Fruit fly (Drosophila melanogaster) whole organism, wandering third instar larva: ENCODE measurements around the gene kar.

Source experiments
- Abd-B ChIP-seq: fragments of >200 bp; optimal IDR thresholded peaks from 2 replicates; lab custom pipeline; 2017; ENCODE audit warnings: missing biosample characterization, missing genetic modification characterization
- CG32264 ChIP-seq: fragments of 200-800 bp; sonication (Bioruptor generic); optimal IDR thresholded peaks from 2 replicates; lab custom pipeline; 2016; ENCODE audit warnings: missing biosample characterization, missing genetic modification characterization
- CG9705 ChIP-seq: fragments of 200-800 bp; sonication (Bioruptor generic); optimal IDR thresholded peaks from 2 replicates; lab custom pipeline; 2018; ENCODE audit warnings: missing biosample characterization, mild to moderate bottlenecking, missing genetic modification characterization
- CrebA ChIP-seq: fragments of 200-800 bp; sonication (Bioruptor generic); optimal IDR thresholded peaks from 2 replicates; lab custom pipeline; 2016; ENCODE audit warnings: missing biosample characterization, mild to moderate bottlenecking, missing genetic modification characterization, borderline replicate concordance
- Dfd ChIP-seq: fragments of >200 bp; optimal IDR thresholded peaks from 2 replicates; lab custom pipeline; 2017; ENCODE audit warnings: missing biosample characterization, missing genetic modification characterization
- Dif ChIP-seq: fragments of 200-275, 200-300 bp; sonication (Bioruptor generic); optimal IDR thresholded peaks from 2 replicates; lab custom pipeline; 2018; ENCODE audit warnings: missing biosample characterization, missing genetic modification characterization; ENCODE audit not compliant: partially characterized antibody
- GATAd ChIP-seq: sonication (Bioruptor generic); optimal IDR thresholded peaks from 2 replicates; lab custom pipeline; 2016; ENCODE audit warnings: missing biosample characterization, missing genetic modification characterization
- HLH106 ChIP-seq: fragments of 200-800 bp; optimal IDR thresholded peaks from 3 replicates; lab custom pipeline; 2019; ENCODE audit warnings: missing biosample characterization, mild to moderate bottlenecking, missing genetic modification characterization, moderate library complexity
- Hnf4 ChIP-seq: fragments of 200-800 bp; sonication (Bioruptor generic); optimal IDR thresholded peaks from 2 replicates; lab custom pipeline; 2016; ENCODE audit warnings: missing biosample characterization, mild to moderate bottlenecking, missing genetic modification characterization
- Hr78 ChIP-seq: fragments of >200 bp; optimal IDR thresholded peaks from 2 replicates; lab custom pipeline; 2017; ENCODE audit warnings: missing biosample characterization, missing genetic modification characterization
- Hr83 ChIP-seq: fragments of 200-300 bp; sonication (Bioruptor generic); optimal IDR thresholded peaks from 2 replicates; lab custom pipeline; 2016; ENCODE audit warnings: missing biosample characterization, mild to moderate bottlenecking, missing genetic modification characterization, moderate library complexity; ENCODE audit not compliant: poor library complexity, severe bottlenecking
- Jra ChIP-seq: sonication (Bioruptor generic); optimal IDR thresholded peaks from 2 replicates; lab custom pipeline; 2016; ENCODE audit warnings: missing biosample characterization, missing genetic modification characterization
- Mio ChIP-seq: sonication (Bioruptor generic); optimal IDR thresholded peaks from 2 replicates; lab custom pipeline; 2016; ENCODE audit warnings: missing biosample characterization, missing genetic modification characterization
- Myc ChIP-seq: fragments of >200 bp; optimal IDR thresholded peaks from 2 replicates; lab custom pipeline; 2017
- N ChIP-seq: fragments of >200 bp; optimal IDR thresholded peaks from 2 replicates; lab custom pipeline; 2018; ENCODE audit warnings: missing biosample characterization, missing external identifiers, missing genetic modification characterization
- OdsH ChIP-seq: fragments of 200-800 bp; sonication (Bioruptor generic); optimal IDR thresholded peaks from 2 replicates; lab custom pipeline; 2016; ENCODE audit warnings: missing biosample characterization, mild to moderate bottlenecking, missing genetic modification characterization
- Rel ChIP-seq, 2 experiments: fragments of 200-800 bp; sonication (Bioruptor generic) in 1 of 2; optimal IDR thresholded peaks; 2 replicates in 1 of 2; 3 replicates in 1 of 2; lab custom pipeline; 2016 to 2019; ENCODE audit warnings: mild to moderate bottlenecking in 2 of 2, missing biosample characterization in 2 of 2, missing genetic modification characterization in 2 of 2, moderate library complexity in 1 of 2
- Sp1 ChIP-seq: fragments of 200-800 bp; sonication (Bioruptor generic); optimal IDR thresholded peaks from 3 replicates; lab custom pipeline; 2019; ENCODE audit warnings: missing biosample characterization, mild to moderate bottlenecking, missing genetic modification characterization, moderate library complexity
- Vsx2 ChIP-seq: fragments of 200-300, 225-300 bp; sonication (Bioruptor generic); optimal IDR thresholded peaks from 2 replicates; lab custom pipeline; 2018; ENCODE audit warnings: missing biosample characterization, missing genetic modification characterization; ENCODE audit not compliant: partially characterized antibody
- br ChIP-seq: fragments of 200-800 bp; sonication (Bioruptor generic); optimal IDR thresholded peaks from 2 replicates; lab custom pipeline; 2016; ENCODE audit warnings: missing biosample characterization, missing genetic modification characterization
- brk ChIP-seq: fragments of 200-800 bp; sonication (Bioruptor generic); optimal IDR thresholded peaks from 2 replicates; lab custom pipeline; 2016; ENCODE audit warnings: missing biosample characterization, mild to moderate bottlenecking, missing genetic modification characterization
- dl ChIP-seq, 2 experiments: fragments of 175-275, 200-275 bp in 1 of 2; fragments of 200-275 bp in 1 of 2; sonication (Bioruptor generic); optimal IDR thresholded peaks; lab custom pipeline; 2018; ENCODE audit warnings: mild to moderate bottlenecking in 2 of 2, missing biosample characterization in 2 of 2, missing genetic modification characterization in 2 of 2, moderate library complexity in 2 of 2; ENCODE audit not compliant: partially characterized antibody in 2 of 2, insufficient read depth in 1 of 2
- dmrt93B ChIP-seq: fragments of 200-800 bp; sonication (Bioruptor generic); optimal IDR thresholded peaks from 2 replicates; lab custom pipeline; 2018; ENCODE audit warnings: missing biosample characterization, mild to moderate bottlenecking, missing genetic modification characterization
- dsf ChIP-seq: sonication (Bioruptor generic); optimal IDR thresholded peaks from 2 replicates; lab custom pipeline; 2016; ENCODE audit warnings: missing biosample characterization, missing genetic modification characterization, borderline replicate concordance
- ey ChIP-seq: fragments of 200-800 bp; sonication (Bioruptor generic); optimal IDR thresholded peaks from 2 replicates; lab custom pipeline; 2016; ENCODE audit warnings: missing biosample characterization, missing genetic modification characterization
- foxo ChIP-seq, 2 experiments: fragments of 200-800 bp; sonication (Bioruptor generic); optimal IDR thresholded peaks; 2 replicates in 1 of 2; 3 replicates in 1 of 2; lab custom pipeline; 2016 to 2017; ENCODE audit warnings: missing biosample characterization in 2 of 2, missing genetic modification characterization in 2 of 2
- fru ChIP-seq: fragments of 200-800 bp; sonication (Bioruptor generic); optimal IDR thresholded peaks from 3 replicates; lab custom pipeline; 2016; ENCODE audit warnings: missing biosample characterization, mild to moderate bottlenecking, missing genetic modification characterization
- h ChIP-seq: fragments of 200-800 bp; sonication (Bioruptor generic); optimal IDR thresholded peaks from 3 replicates; lab custom pipeline; 2016; ENCODE audit warnings: missing biosample characterization, mild to moderate bottlenecking, missing genetic modification characterization
- jim ChIP-seq: fragments of 175-275, 200-325 bp; sonication (Bioruptor generic); optimal IDR thresholded peaks from 2 replicates; lab custom pipeline; 2016; ENCODE audit warnings: missing biosample characterization, mild to moderate bottlenecking, missing genetic modification characterization
- lola ChIP-seq: fragments of >200 bp; optimal IDR thresholded peaks from 2 replicates; lab custom pipeline; 2017; ENCODE audit warnings: missing biosample characterization, missing genetic modification characterization
- pan ChIP-seq: fragments of >200 bp; optimal IDR thresholded peaks from 2 replicates; lab custom pipeline; 2017
- psq ChIP-seq: fragments of 200-800 bp; sonication (Bioruptor generic); optimal IDR thresholded peaks from 3 replicates; lab custom pipeline; 2017; ENCODE audit warnings: missing biosample characterization, mild to moderate bottlenecking, missing genetic modification characterization, moderate library complexity
- rgr ChIP-seq: fragments of 200-800 bp; sonication (Bioruptor generic); optimal IDR thresholded peaks from 3 replicates; lab custom pipeline; 2016; ENCODE audit warnings: missing biosample characterization, mild to moderate bottlenecking, missing genetic modification characterization
- sage ChIP-seq: fragments of 200-800 bp; sonication (Bioruptor generic); optimal IDR thresholded peaks from 2 replicates; lab custom pipeline; 2016; ENCODE audit warnings: missing biosample characterization, mild to moderate bottlenecking, missing genetic modification characterization
- sv ChIP-seq: fragments of 200-800 bp; sonication (Bioruptor generic); optimal IDR thresholded peaks from 3 replicates; lab custom pipeline; 2016; ENCODE audit warnings: missing biosample characterization, missing genetic modification characterization
- tai ChIP-seq: sonication (Bioruptor generic); optimal IDR thresholded peaks from 2 replicates; lab custom pipeline; 2016; ENCODE audit warnings: missing biosample characterization, missing genetic modification characterization
- usp ChIP-seq: fragments of >200 bp; optimal IDR thresholded peaks from 2 replicates; lab custom pipeline; 2017; ENCODE audit warnings: missing biosample characterization, missing genetic modification characterization
- woc ChIP-seq: sonication (Bioruptor generic); optimal IDR thresholded peaks from 2 replicates; lab custom pipeline; 2016; ENCODE audit warnings: missing biosample characterization, mild to moderate bottlenecking, missing genetic modification characterization

Gene kar

DNA sequence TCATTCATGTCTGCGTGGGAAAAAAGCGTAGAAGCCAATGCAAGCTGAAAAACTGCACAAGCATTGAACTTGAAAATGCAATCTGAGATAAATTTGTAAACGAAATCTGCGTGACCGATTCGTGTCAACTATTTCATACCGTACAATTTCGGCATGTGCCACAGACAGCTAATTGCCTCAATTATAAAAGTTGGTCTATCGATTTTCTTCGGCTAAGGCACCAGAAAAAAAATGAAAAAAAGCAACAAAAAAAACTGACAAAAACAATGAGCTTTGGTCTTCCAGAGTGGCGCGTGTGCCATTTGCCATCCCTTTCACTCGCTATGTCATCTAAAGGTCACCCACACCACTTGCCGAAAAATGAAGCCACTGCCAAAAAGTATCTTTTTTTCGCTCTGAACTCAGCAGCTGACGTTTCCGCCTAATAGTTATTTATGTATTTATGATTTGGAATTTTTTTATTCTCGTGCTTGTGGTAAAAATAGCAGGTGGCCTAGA lies 29.4 kb upstream of the kar start:
- TF ChIP-seq usp (GFP tag; lab: Kevin White, UChicago) = no peak

DNA sequence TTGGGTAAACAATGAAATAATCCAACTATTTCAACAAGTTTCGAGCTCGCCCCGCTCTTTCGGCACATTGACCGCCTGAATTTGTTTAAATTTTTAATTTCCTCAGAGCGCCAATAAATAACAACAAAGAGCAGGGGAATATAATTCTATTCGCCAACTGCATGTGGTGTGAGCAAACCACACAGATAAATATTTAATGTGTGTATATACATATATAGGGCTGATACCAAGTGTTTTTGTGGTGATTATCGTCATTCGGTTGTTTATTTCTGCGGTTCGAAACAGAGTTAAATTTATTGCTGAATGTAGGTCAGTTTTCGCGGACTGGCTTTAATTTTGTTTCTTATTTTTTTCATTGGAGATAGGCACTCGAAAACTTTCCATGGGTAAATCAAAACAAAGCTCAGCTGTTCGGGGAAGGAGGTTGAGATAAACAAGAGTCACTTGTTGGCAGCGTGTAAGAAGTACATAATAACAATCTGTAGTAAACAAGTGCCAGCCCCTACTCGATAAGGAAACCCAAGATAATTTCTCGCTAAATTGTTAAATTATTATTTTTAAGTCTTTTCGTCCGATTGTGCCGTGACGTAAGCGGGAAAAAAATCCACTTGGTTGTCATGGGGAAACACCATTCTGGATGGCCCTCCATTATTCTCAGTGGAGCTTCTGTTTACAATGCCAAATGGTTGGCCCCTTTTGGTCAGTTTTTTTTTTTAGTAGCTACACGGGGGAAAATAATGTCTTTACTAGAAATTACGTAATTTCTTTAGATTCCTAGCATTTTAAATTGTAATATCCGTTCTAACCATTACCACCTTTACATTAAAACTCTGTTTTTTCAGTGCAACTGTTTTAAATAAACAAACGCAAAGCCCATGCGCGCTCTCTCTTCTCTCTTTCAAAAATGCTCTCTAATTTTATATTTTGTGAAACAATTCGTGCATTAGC lies 28.7 kb upstream of the kar start:
- TF ChIP-seq sage (GFP tag; lab: Kevin White, UChicago) (no peak), HLH106 (tag; lab: Kevin White, UChicago) (no peak), Rel (GFP tag; optimal IDR thresholded peaks at IDR 0.05; lab: Kevin White, UChicago) (peak; percentile 13), Rel (tag; optimal IDR thresholded peaks at IDR 0.05; lab: Kevin White, UChicago) (peak; percentile 29), Abd-B (GFP tag; lab: Kevin White, UChicago) (no peak), GATAd (GFP tag; lab: Kevin White, UChicago) (no peak), lola (no peak), tai (GFP tag; lab: Kevin White, UChicago) (no peak), CrebA (GFP tag; lab: Kevin White, UChicago) (no peak), rgr (GFP tag; lab: Kevin White, UChicago) (peak; percentile 45), Dif (GFP tag; lab: Kevin White, UChicago) (no peak), woc (peak; percentile 11), Mio (GFP tag; lab: Kevin White, UChicago) (no peak), brk (GFP tag; lab: Kevin White, UChicago) (no peak), usp (GFP tag; lab: Kevin White, UChicago) (no peak), jim (GFP tag; lab: Kevin White, UChicago) (no peak), CG32264 (GFP tag; lab: Kevin White, UChicago) (no peak), Vsx2 (peak; percentile 39), h (GFP tag; lab: Kevin White, UChicago) (peak; percentile 45), Jra (GFP tag; lab: Kevin White, UChicago) (no peak), Hnf4 (GFP tag; lab: Kevin White, UChicago) (no peak), Sp1 (GFP tag; lab: Kevin White, UChicago) (peak; percentile 26), foxo (GFP tag; optimal IDR thresholded peaks at IDR 0.05; lab: Kevin White, UChicago) (peak in 1 of 2 experiments; percentile 65), Dfd (GFP tag; lab: Kevin White, UChicago) (no peak), psq (GFP tag; lab: Kevin White, UChicago) (no peak), CG9705 (GFP tag; lab: Kevin White, UChicago) (no peak), ey (GFP tag; lab: Kevin White, UChicago) (peak; percentile 29), Myc (lab: Kevin White, UChicago) (no peak), sv (GFP tag; lab: Kevin White, UChicago) (no peak), Hr78 (GFP tag; lab: Kevin White, UChicago) (no peak), br (peak; percentile 28), dl (GFP tag; optimal IDR thresholded peaks at IDR 0.05; lab: Kevin White, UChicago; ENCODE audit: insufficient read depth in 1 of 2, partially characterized antibody in 2 of 2) (no peak), dmrt93B (GFP tag; lab: Kevin White, UChicago) (no peak), OdsH (GFP tag; lab: Kevin White, UChicago) (peak; percentile 59), Hr83 (GFP tag; lab: Kevin White, UChicago) (no peak), pan (lab: Kevin White, UChicago) (no peak), dsf (GFP tag; lab: Kevin White, UChicago) (no peak), fru (GFP tag; lab: Kevin White, UChicago) (peak; percentile 61), N (GFP tag; lab: Kevin White, UChicago) (no peak)
